Fruit fly (Drosophila melanogaster): ENCODE measurements around the gene IA-2.

DNA sequence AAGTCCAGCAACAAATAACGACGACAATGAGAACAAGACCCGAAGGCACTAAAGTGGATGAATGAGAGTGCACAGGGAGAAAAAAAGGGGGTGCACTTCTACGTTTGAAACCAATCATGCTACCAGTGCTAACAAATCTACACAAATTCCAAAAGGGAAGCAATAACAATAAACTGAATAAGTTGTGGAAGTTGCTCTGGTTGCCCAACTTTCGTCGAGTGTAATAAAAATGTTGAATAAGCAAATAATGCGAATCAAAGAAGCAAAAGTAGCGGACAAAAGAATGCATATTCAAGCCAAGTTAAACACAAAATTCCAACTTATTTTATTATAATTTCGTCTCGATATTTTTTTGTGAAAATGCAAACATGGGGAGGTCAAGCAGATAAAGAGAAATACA is 43.8 kb upstream of the IA-2 start:
- TF ChIP-seq dsf (GFP tag; optimal IDR thresholded peaks at IDR 0.05; ENCODE audit: borderline replicate concordance) (no peak), Myc (optimal IDR thresholded peaks at IDR 0.05) (no peak), OdsH (GFP tag; optimal IDR thresholded peaks at IDR 0.05) (no peak), rgr (GFP tag; optimal IDR thresholded peaks at IDR 0.05) (no peak), dmrt93B (GFP tag; optimal IDR thresholded peaks at IDR 0.05) (no peak), psq (GFP tag; optimal IDR thresholded peaks at IDR 0.05) (no peak), Dfd (GFP tag; optimal IDR thresholded peaks at IDR 0.05) (no peak)
